Fruit fly (Drosophila melanogaster): Measurements from ENCODE around the gene Tfb4.

The Tfb4 gene

dm6 chr2L:1128932-1129887, 21.3 kb downstream of the Tfb4 start, which contains the start of the genes Pino and TBC1D23 (continued):
- peak; percentile 71 for TF ChIP-seq CG6163 (GFP tag; IDR thresholded peaks at IDR 0.05)
- no peak for TF ChIP-seq Smox (GFP tag; optimal IDR thresholded peaks at IDR 0.05)
- no peak for TF ChIP-seq CG9139 (GFP tag; optimal IDR thresholded peaks at IDR 0.05)
- peak; percentile 50 for TF ChIP-seq dsx (GFP tag; optimal IDR thresholded peaks at IDR 0.05; ENCODE audit: poor library complexity, severe bottlenecking)
- no peak for TF ChIP-seq Ets21C (GFP tag; optimal IDR thresholded peaks at IDR 0.05)
- TF ChIP-seq CG34406 (GFP tag; optimal IDR thresholded peaks at IDR 0.05), result peak; percentile 38
- peak; percentile 57 for TF ChIP-seq topi (GFP tag; optimal IDR thresholded peaks at IDR 0.05)
- peak; percentile 78 for TF ChIP-seq OdsH (GFP tag; optimal IDR thresholded peaks at IDR 0.05)
- peak; percentile 76 for TF ChIP-seq CG10631 (GFP tag; optimal IDR thresholded peaks at IDR 0.05)
- TF ChIP-seq eg (GFP tag; IDR thresholded peaks at IDR 0.05), result peak; percentile 77
- TF ChIP-seq CG6854 (GFP tag; optimal IDR thresholded peaks at IDR 0.05), result no peak
- peak; percentile 55 for TF ChIP-seq Sox14 (GFP tag; optimal IDR thresholded peaks at IDR 0.05)
- no peak for TF ChIP-seq CG4318 (GFP tag; optimal IDR thresholded peaks at IDR 0.05)
- TF ChIP-seq Sox102F (GFP tag; optimal IDR thresholded peaks at IDR 0.05), result peak; percentile 45
- TF ChIP-seq CG6276 (GFP tag; optimal IDR thresholded peaks at IDR 0.05), result peak; percentile 0
- TF ChIP-seq Ets96B (tag; optimal IDR thresholded peaks at IDR 0.05), result peak; percentile 65
- TF ChIP-seq Eip75B (GFP tag; optimal IDR thresholded peaks at IDR 0.05), result peak; percentile 27
- peak; percentile 56 for TF ChIP-seq CG3919 (GFP tag; optimal IDR thresholded peaks at IDR 0.05)
- no peak for TF ChIP-seq CG16779 (tag; optimal IDR thresholded peaks at IDR 0.05)
- peak; percentile 72 for TF ChIP-seq lz (GFP tag; optimal IDR thresholded peaks at IDR 0.05)
- peak; percentile 43 for TF ChIP-seq CG11902 (GFP tag; optimal IDR thresholded peaks at IDR 0.05)
- TF ChIP-seq ss (GFP tag; optimal IDR thresholded peaks at IDR 0.05), result peak in 1 of 2 experiments; percentile 46
- TF ChIP-seq acj6 (GFP tag; optimal IDR thresholded peaks at IDR 0.05), result peak; percentile 69
- no peak for TF ChIP-seq Met (GFP tag; optimal IDR thresholded peaks at IDR 0.05)
- TF ChIP-seq pdm3 (GFP tag; optimal IDR thresholded peaks at IDR 0.05), result peak; percentile 68
- TF ChIP-seq esn (GFP tag; optimal IDR thresholded peaks at IDR 0.05), result peak; percentile 68
- no peak for TF ChIP-seq fd85E (GFP tag; optimal IDR thresholded peaks at IDR 0.05)
- peak; percentile 22; the same call in 1 of the 2 replicates for TF ChIP-seq CG11294 (GFP tag; IDR thresholded peaks at IDR 0.05)
- peak; percentile 74 for TF ChIP-seq svp (GFP tag)
- peak; percentile 62; the same call in 1 of the 2 replicates for TF ChIP-seq CG15336 (GFP tag; IDR thresholded peaks at IDR 0.05)
- TF ChIP-seq salr (GFP tag; optimal IDR thresholded peaks at IDR 0.05), result peak; percentile 40 to 53
- TF ChIP-seq Eip93F (GFP tag; optimal IDR thresholded peaks at IDR 0.05), result peak; percentile 38
- TF ChIP-seq dac (GFP tag; optimal IDR thresholded peaks at IDR 0.05), result peak; percentile 19
- peak; percentile 30 for TF ChIP-seq spab (GFP tag; optimal IDR thresholded peaks at IDR 0.05)

DNA sequence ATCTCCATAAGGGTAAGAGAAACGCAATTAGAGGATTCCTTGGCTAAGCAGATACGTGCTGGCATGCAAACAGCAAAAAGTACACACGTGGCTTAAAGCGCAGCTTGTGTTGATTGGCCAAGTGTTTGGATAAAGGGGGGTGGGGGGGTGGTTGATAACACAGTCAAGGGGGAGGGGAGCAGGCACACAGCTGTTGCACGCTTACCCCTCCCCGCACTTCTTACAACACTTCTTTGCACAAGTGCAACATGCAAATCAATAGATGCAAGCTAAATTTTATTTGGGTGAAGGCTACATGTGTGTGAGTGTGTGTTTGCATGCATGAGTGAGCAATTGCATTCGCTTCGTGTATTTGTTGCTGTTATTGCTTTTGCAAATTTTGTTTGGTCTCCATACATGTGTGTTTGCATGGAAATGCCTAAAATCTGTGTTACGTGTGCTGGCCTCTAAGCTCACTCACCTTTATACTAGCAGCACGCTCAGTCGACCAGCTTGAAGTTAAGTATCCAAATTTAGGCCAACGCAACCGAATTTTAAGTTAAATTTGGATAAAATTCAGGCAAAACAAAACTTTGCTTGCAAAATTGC, 22.0 kb downstream of the Tfb4 start:
- TF ChIP-seq lz (GFP tag; optimal IDR thresholded peaks at IDR 0.05), result no peak
- no peak for TF ChIP-seq CG6792 (GFP tag; optimal IDR thresholded peaks at IDR 0.05)
- TF ChIP-seq Lpt (GFP tag; optimal IDR thresholded peaks at IDR 0.05), result no peak
- TF ChIP-seq eg (GFP tag; IDR thresholded peaks at IDR 0.05), result peak; percentile 46; the same call in 1 of the 3 replicates
- TF ChIP-seq CG7368 (GFP tag; optimal IDR thresholded peaks at IDR 0.05), result no peak
- TF ChIP-seq net (GFP tag; optimal IDR thresholded peaks at IDR 0.05), result no peak
- TF ChIP-seq Blimp-1 (GFP tag; optimal IDR thresholded peaks at IDR 0.05), result no peak
- TF ChIP-seq CG32006 (GFP tag; optimal IDR thresholded peaks at IDR 0.05), result no peak
- TF ChIP-seq CG15336 (GFP tag; IDR thresholded peaks at IDR 0.05), result no peak
- TF ChIP-seq fkh (GFP tag; optimal IDR thresholded peaks at IDR 0.05), result peak; percentile 29

All from whole organism, prepupa.